Fruit fly (Drosophila melanogaster): ENCODE measurements around the gene CG3769.

CG3769 gene

dm6 chr2L:9435099-9435498, at the start of gene CG3769:
TSS of gene CG3769 (plus strand) at chr2L:9435399.
- no peak for TF ChIP-seq D1 (tag; optimal IDR thresholded peaks at IDR 0.05)
- TF ChIP-seq CG12605 (GFP tag; IDR thresholded peaks at IDR 0.05), result no peak
- TF ChIP-seq CG9948 (tag; optimal IDR thresholded peaks at IDR 0.05), result no peak
- TF ChIP-seq CG17806 (tag; optimal IDR thresholded peaks at IDR 0.05), result no peak
- no peak for TF ChIP-seq CG15710 (tag; optimal IDR thresholded peaks at IDR 0.05)
- TF ChIP-seq Snoo (tag; optimal IDR thresholded peaks at IDR 0.05), result no peak
- TF ChIP-seq CG32121 (GFP tag; IDR thresholded peaks at IDR 0.05), result no peak

dm6 chr2L:9386270-9386669, 48.9 kb upstream of the CG3769 start:
- TF ChIP-seq CG9948 (tag; optimal IDR thresholded peaks at IDR 0.05) (no peak), fd96Ca (GFP tag; IDR thresholded peaks at IDR 0.05) (no peak), D1 (tag; optimal IDR thresholded peaks at IDR 0.05) (no peak), EcR (GFP tag; optimal IDR thresholded peaks at IDR 0.05) (no peak), CG14655 (GFP tag; optimal IDR thresholded peaks at IDR 0.05) (no peak), CG13204 (GFP tag; optimal IDR thresholded peaks at IDR 0.05) (no peak), Pif1B (GFP tag; optimal IDR thresholded peaks at IDR 0.05) (no peak), Snoo (tag; optimal IDR thresholded peaks at IDR 0.05) (no peak), gl (tag; optimal IDR thresholded peaks at IDR 0.05) (no peak), Pif1A (GFP tag; optimal IDR thresholded peaks at IDR 0.05) (no peak), CG34367 (tag; optimal IDR thresholded peaks at IDR 0.05) (no peak), CG8159 (tag; optimal IDR thresholded peaks at IDR 0.05) (no peak), CG10348 (GFP tag; IDR thresholded peaks at IDR 0.05) (no peak), Ets98B (GFP tag; IDR thresholded peaks at IDR 0.05) (no peak), CG8301 (tag; optimal IDR thresholded peaks at IDR 0.05) (no peak), CG15710 (tag; optimal IDR thresholded peaks at IDR 0.05) (no peak), rn (GFP tag; IDR thresholded peaks at IDR 0.05) (no peak)

dm6 chr2L:9387240-9387672, 47.9 kb upstream of the CG3769 start, which contains the start of gene Aldh:
TSS of gene Aldh (plus strand) at chr2L:9387389.
- peak; percentile 84 for TF ChIP-seq CG14655 (GFP tag; optimal IDR thresholded peaks at IDR 0.05)
- no peak for TF ChIP-seq Snoo (tag; optimal IDR thresholded peaks at IDR 0.05)
- peak; percentile 44 for TF ChIP-seq D1 (tag; optimal IDR thresholded peaks at IDR 0.05)
- peak; percentile 37; the same call in 1 of the 2 replicates for TF ChIP-seq rn (GFP tag; IDR thresholded peaks at IDR 0.05)
- TF ChIP-seq CG34367 (tag; optimal IDR thresholded peaks at IDR 0.05), result peak; percentile 55
- peak; percentile 70 for TF ChIP-seq CG9948 (tag; optimal IDR thresholded peaks at IDR 0.05)
- peak; percentile 1 for TF ChIP-seq CG13204 (GFP tag; optimal IDR thresholded peaks at IDR 0.05)
- peak; percentile 81 for TF ChIP-seq CG8159 (tag; optimal IDR thresholded peaks at IDR 0.05)
- TF ChIP-seq CG4496 (GFP tag; IDR thresholded peaks at IDR 0.05), result peak; percentile 67; the same call in 2 of the 3 replicates
- TF ChIP-seq CG8301 (tag; optimal IDR thresholded peaks at IDR 0.05), result peak; percentile 60
- peak; percentile 75 for TF ChIP-seq CG32121 (GFP tag; IDR thresholded peaks at IDR 0.05)
- no peak; the same call in 1 of the 2 replicates for TF ChIP-seq CG12605 (GFP tag; IDR thresholded peaks at IDR 0.05)
- peak; percentile 69 for TF ChIP-seq CG17806 (tag; optimal IDR thresholded peaks at IDR 0.05)
- peak; percentile 76 for TF ChIP-seq CG15710 (tag; optimal IDR thresholded peaks at IDR 0.05)
- TF ChIP-seq Ets98B (GFP tag; IDR thresholded peaks at IDR 0.05), result peak; percentile 70
- TF ChIP-seq Pif1A (GFP tag; optimal IDR thresholded peaks at IDR 0.05), result no peak
- TF ChIP-seq fd96Ca (GFP tag; IDR thresholded peaks at IDR 0.05), result peak; percentile 78
- no peak for TF ChIP-seq EcR (GFP tag; optimal IDR thresholded peaks at IDR 0.05)

- TF ChIP-seq CG12605 (GFP tag; IDR thresholded peaks at IDR 0.05) (peak; percentile 80), CG10348 (GFP tag; IDR thresholded peaks at IDR 0.05) (peak; percentile 76), CG13204 (GFP tag; optimal IDR thresholded peaks at IDR 0.05) (peak; percentile 84), D1 (tag; optimal IDR thresholded peaks at IDR 0.05) (peak; percentile 77), CG17806 (tag; optimal IDR thresholded peaks at IDR 0.05) (peak; percentile 93), CG14655 (GFP tag; optimal IDR thresholded peaks at IDR 0.05) (peak; percentile 89), Ets98B (GFP tag; IDR thresholded peaks at IDR 0.05) (peak; percentile 91), CG34367 (tag; optimal IDR thresholded peaks at IDR 0.05) (peak; percentile 92), gl (tag; optimal IDR thresholded peaks at IDR 0.05) (peak; percentile 91), Pif1A (GFP tag; optimal IDR thresholded peaks at IDR 0.05) (peak; percentile 91), CG8301 (tag; optimal IDR thresholded peaks at IDR 0.05) (peak; percentile 85), CG32121 (GFP tag; IDR thresholded peaks at IDR 0.05) (peak; percentile 83), Pif1B (GFP tag; optimal IDR thresholded peaks at IDR 0.05) (peak; percentile 93), Snoo (tag; optimal IDR thresholded peaks at IDR 0.05) (peak; percentile 89), CG8159 (tag; optimal IDR thresholded peaks at IDR 0.05) (peak; percentile 94), fd96Ca (GFP tag; IDR thresholded peaks at IDR 0.05) (peak; percentile 96), EcR (GFP tag; optimal IDR thresholded peaks at IDR 0.05) (peak; percentile 77), CG4496 (GFP tag; IDR thresholded peaks at IDR 0.05) (peak; percentile 93), CG15710 (tag; optimal IDR thresholded peaks at IDR 0.05) (peak; percentile 92), rn (GFP tag; IDR thresholded peaks at IDR 0.05) (peak; percentile 49; the same call in 1 of the 2 replicates), CG9948 (tag; optimal IDR thresholded peaks at IDR 0.05) (peak; percentile 94)
Observed at dm6 chr2L:9388013-9388605, 47.1 kb upstream of the CG3769 start.

- no peak for TF ChIP-seq Pif1A (GFP tag; optimal IDR thresholded peaks at IDR 0.05)
- TF ChIP-seq CG8301 (tag; optimal IDR thresholded peaks at IDR 0.05), result no peak
- no peak for TF ChIP-seq fd96Ca (GFP tag; IDR thresholded peaks at IDR 0.05)
- TF ChIP-seq CG17806 (tag; optimal IDR thresholded peaks at IDR 0.05), result no peak
- TF ChIP-seq CG13204 (GFP tag; optimal IDR thresholded peaks at IDR 0.05), result no peak
- no peak for TF ChIP-seq Snoo (tag; optimal IDR thresholded peaks at IDR 0.05)
- no peak for TF ChIP-seq D1 (tag; optimal IDR thresholded peaks at IDR 0.05)
- TF ChIP-seq CG12605 (GFP tag; IDR thresholded peaks at IDR 0.05), result no peak
- no peak for TF ChIP-seq Ets98B (GFP tag; IDR thresholded peaks at IDR 0.05)
- TF ChIP-seq CG14655 (GFP tag; optimal IDR thresholded peaks at IDR 0.05), result no peak
- TF ChIP-seq Pif1B (GFP tag; optimal IDR thresholded peaks at IDR 0.05), result no peak
- TF ChIP-seq CG10348 (GFP tag; IDR thresholded peaks at IDR 0.05), result no peak
- TF ChIP-seq rn (GFP tag; IDR thresholded peaks at IDR 0.05), result no peak
- no peak for TF ChIP-seq CG15710 (tag; optimal IDR thresholded peaks at IDR 0.05)
Observed at dm6 chr2L:9388924-9389765, 46.1 kb upstream of the CG3769 start.

Measured in whole organism, pupa.